Worm (Caenorhabditis elegans) whole organism, young adult: ENCODE data around the gene sra-39.

Experiments used
- C17E4.6 ChIP-seq: fragments of 200-800 bp; sonication (Bioruptor generic); IDR thresholded peaks from 2 replicates; pipeline ENCODE4 v1.3.6; 2022; ENCODE audit warnings: missing genetic modification reagents, missing genetic modification characterization, missing compliant biosample characterization
- F49E8.2 ChIP-seq: sonication (generic microtip); optimal IDR thresholded peaks from 3 replicates; lab custom pipeline; 2017; ENCODE audit warnings: missing genetic modification characterization, mild to moderate bottlenecking, missing compliant biosample characterization, antibody characterized with exemption, moderate library complexity; ENCODE audit not compliant: insufficient read depth
- F52B5.7 ChIP-seq: sonication (generic microtip); optimal IDR thresholded peaks from 2 replicates; lab custom pipeline; 2016; ENCODE audit warnings: mild to moderate bottlenecking, missing genetic modification characterization, missing compliant biosample characterization
- F55B11.4 ChIP-seq: sonication (generic microtip); optimal IDR thresholded peaks from 2 replicates; lab custom pipeline; 2016; ENCODE audit warnings: missing compliant biosample characterization, missing genetic modification characterization, borderline replicate concordance; ENCODE audit not compliant: insufficient read depth
- F57C9.4 ChIP-seq: sonication (generic microtip); optimal IDR thresholded peaks from 2 replicates; lab custom pipeline; 2017; ENCODE audit warnings: mild to moderate bottlenecking, missing genetic modification characterization, missing compliant biosample characterization
- T26A5.8 ChIP-seq: sonication (generic microtip); optimal IDR thresholded peaks from 2 replicates; lab custom pipeline; 2016; ENCODE audit warnings: missing genetic modification characterization, missing compliant biosample characterization
- hrde-1 ChIP-seq: sonication (generic microtip); optimal IDR thresholded peaks from 2 replicates; lab custom pipeline; 2016; ENCODE audit warnings: missing genetic modification characterization, mild to moderate bottlenecking, missing compliant biosample characterization, moderate library complexity, missing genotype, missing genetic modification reagents, borderline replicate concordance
- lin-54 ChIP-seq: fragments of 200-800 bp; sonication (Bioruptor generic); optimal IDR thresholded peaks from 2 replicates; lab custom pipeline; 2018; ENCODE audit warnings: mild to moderate bottlenecking, missing genetic modification characterization, missing compliant biosample characterization
- madf-6 ChIP-seq: fragments of 200-800 bp; sonication (Bioruptor generic); IDR thresholded peaks from 2 replicates; pipeline ENCODE4 v1.3.6; 2022; ENCODE audit warnings: missing genetic modification reagents, missing genetic modification characterization, missing compliant biosample characterization
- madf-8 ChIP-seq: fragments of 200-800 bp; sonication (Bioruptor generic); conservative IDR thresholded peaks from 2 replicates; pipeline ENCODE4 v1.3.6; 2022; ENCODE audit warnings: missing genetic modification reagents, missing genetic modification characterization, missing compliant biosample characterization
- repo-1 ChIP-seq: sonication (generic microtip); optimal IDR thresholded peaks from 2 replicates; lab custom pipeline; 2017; ENCODE audit warnings: mild to moderate bottlenecking, missing genetic modification characterization, missing compliant biosample characterization
- snpc-4 ChIP-seq, 5 experiments: fragments of 150-350 bp in 1 of 5; sonication (generic microtip) in 4 of 5; optimal IDR thresholded peaks; 2 replicates each; lab custom pipeline; 2014 to 2018; ENCODE audit warnings: missing genetic modification characterization in 5 of 5, missing biosample characterization in 3 of 5, antibody characterized with exemption in 2 of 5, mild to moderate bottlenecking in 2 of 5, missing compliant biosample characterization in 2 of 5, missing genotype in 2 of 5, moderate library complexity in 2 of 5, missing genetic modification reagents in 1 of 5

ce11 chrX:13941296-13941695, 38.1 kb upstream of the sra-39 start:
- TF ChIP-seq snpc-4 (GFP tag; optimal IDR thresholded peaks at IDR 0.05; lab: Kevin White, UChicago) (no peak), snpc-4 (tag; optimal IDR thresholded peaks at IDR 0.05; lab: Kevin White, UChicago) (no peak), madf-8 (GFP tag; lab: Robert Waterston, UW) (no peak), madf-6 (GFP tag; lab: Robert Waterston, UW) (no peak), F49E8.2 (tag; lab: Kevin White, UChicago) (no peak), lin-54 (GFP tag; lab: Kevin White, UChicago) (no peak), T26A5.8 (tag; lab: Kevin White, UChicago) (no peak), F55B11.4 (tag; lab: Kevin White, UChicago) (no peak), C17E4.6 (GFP tag; lab: Robert Waterston, UW) (no peak), hrde-1 (tag; lab: Kevin White, UChicago) (no peak), F52B5.7 (tag; lab: Kevin White, UChicago) (no peak), F57C9.4 (tag; lab: Kevin White, UChicago) (no peak), repo-1 (no peak)
